Worm (Caenorhabditis elegans): Measurements from ENCODE around the gene tag-196.

DNA sequence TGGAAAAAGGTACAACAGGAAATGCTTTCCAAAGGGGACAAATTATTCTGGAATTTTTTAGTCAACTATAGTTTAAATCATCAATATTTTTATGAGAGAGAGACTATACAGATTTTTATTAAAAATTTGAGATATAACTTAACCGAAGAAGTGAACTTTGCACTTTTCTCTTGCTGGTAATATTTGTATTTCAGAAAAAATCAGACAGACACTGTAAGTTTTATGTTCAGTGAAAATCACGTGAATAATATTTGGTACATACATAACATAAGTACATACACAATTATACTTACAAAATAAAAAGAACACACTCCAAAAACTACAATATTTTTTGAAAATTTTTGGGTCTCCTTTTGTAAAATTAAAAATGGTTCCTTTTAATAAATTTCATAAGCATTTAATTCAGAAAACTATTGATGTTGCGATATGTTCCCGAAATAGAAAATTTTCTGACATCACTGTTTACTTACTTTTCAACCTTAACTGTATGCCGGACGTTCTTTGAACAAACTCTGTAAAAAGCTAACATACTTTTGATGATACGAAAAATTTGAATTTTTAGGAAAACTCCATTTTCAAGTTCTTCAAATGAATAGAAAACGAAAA, 43.1 kb downstream of the tag-196 start, which contains the start of the genes F28A12.10 and acd-4:
- TF ChIP-seq him-1 (tag; optimal IDR thresholded peaks at IDR 0.05), result no peak
- TF ChIP-seq dao-5 (tag; optimal IDR thresholded peaks at IDR 0.05), result no peak
- TF ChIP-seq W03F9.2 (tag; optimal IDR thresholded peaks at IDR 0.05), result no peak
